Fruit fly (Drosophila melanogaster) whole organism, pupa: ENCODE results near the gene CG42823.

Experiments used
- CG10348 ChIP-seq: fragments of 200-800 bp; sonication (Bioruptor generic); IDR thresholded peaks from 2 replicates; pipeline ENCODE4 v1.3.6; 2022; ENCODE audit warnings: missing biosample characterization, missing genetic modification characterization
- CG12605 ChIP-seq: fragments of 200-800 bp; sonication (Bioruptor generic); IDR thresholded peaks from 2 replicates; pipeline ENCODE4 v1.3.6; 2022; ENCODE audit warnings: missing biosample characterization, missing genetic modification characterization
- CG13204 ChIP-seq: fragments of 200-800 bp; sonication (Bioruptor generic); optimal IDR thresholded peaks from 2 replicates; lab custom pipeline; 2018; ENCODE audit warnings: missing biosample characterization, mild to moderate bottlenecking, missing genetic modification characterization, moderate library complexity
- CG17806 ChIP-seq: fragments of 200-800 bp; sonication (Bioruptor generic); optimal IDR thresholded peaks from 2 replicates; lab custom pipeline; 2018; ENCODE audit warnings: missing biosample characterization, mild to moderate bottlenecking, missing genetic modification characterization, moderate library complexity
- CG8159 ChIP-seq: fragments of 200-800 bp; sonication (Bioruptor generic); optimal IDR thresholded peaks from 3 replicates; lab custom pipeline; 2018; ENCODE audit warnings: missing biosample characterization, mild to moderate bottlenecking, missing genetic modification characterization, moderate library complexity
- CG9948 ChIP-seq: fragments of 200-800 bp; sonication (Bioruptor generic); optimal IDR thresholded peaks from 2 replicates; lab custom pipeline; 2018; ENCODE audit warnings: missing biosample characterization, mild to moderate bottlenecking, missing genetic modification characterization, moderate library complexity
- EcR ChIP-seq: fragments of 200-800 bp; sonication (Bioruptor generic); optimal IDR thresholded peaks from 3 replicates; lab custom pipeline; 2019; ENCODE audit warnings: missing biosample characterization, missing genetic modification characterization, mild to moderate bottlenecking, moderate library complexity, missing genetic modification reagents
- Ets98B ChIP-seq: fragments of 200-800 bp; sonication (Bioruptor generic); IDR thresholded peaks from 2 replicates; pipeline ENCODE4 v1.3.6; 2022; ENCODE audit warnings: missing biosample characterization, missing genetic modification characterization
- Pif1A ChIP-seq: fragments of 200-800 bp; sonication (Bioruptor generic); optimal IDR thresholded peaks from 3 replicates; lab custom pipeline; 2016; ENCODE audit warnings: missing biosample characterization, missing genetic modification characterization
- fd96Ca ChIP-seq: fragments of 200-800 bp; sonication (Bioruptor generic); IDR thresholded peaks from 3 replicates; pipeline ENCODE4 v1.3.6; 2022; ENCODE audit warnings: missing biosample characterization, missing genetic modification characterization
- gl ChIP-seq: fragments of 200-800 bp; sonication (Bioruptor generic); optimal IDR thresholded peaks from 2 replicates; lab custom pipeline; 2018; ENCODE audit warnings: missing biosample characterization, mild to moderate bottlenecking, missing genetic modification characterization
- rn ChIP-seq: fragments of 200-800 bp; sonication (Bioruptor generic); IDR thresholded peaks from 2 replicates; pipeline ENCODE4 v1.3.6; 2022; ENCODE audit warnings: missing biosample characterization, missing genetic modification characterization

DNA sequence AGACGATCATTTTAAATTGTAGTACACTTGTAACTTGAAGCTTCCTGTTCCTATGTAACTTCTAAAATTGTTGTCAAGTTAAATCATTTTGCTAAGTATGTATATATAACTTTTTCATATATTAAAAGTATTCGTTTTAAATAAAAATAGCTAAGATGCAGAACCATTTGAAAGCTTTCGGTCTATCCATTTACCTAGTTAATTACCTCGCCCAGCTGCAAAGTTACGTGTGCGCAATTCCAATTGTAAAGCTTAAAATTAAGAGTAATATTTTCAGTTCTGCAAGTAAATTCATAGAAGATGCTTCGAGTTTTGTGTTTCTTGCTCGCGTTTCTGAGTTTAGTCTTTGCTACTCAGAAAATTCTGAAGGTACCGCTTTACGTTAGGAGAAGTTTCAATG is 4.4 kb upstream of the CG42823 start, which contains the start of gene CG5860:
- TF ChIP-seq rn (GFP tag; lab: Robert Waterston, UW) (no peak), CG12605 (GFP tag; lab: Robert Waterston, UW) (no peak), gl (tag; lab: Kevin White, UChicago) (no peak), Ets98B (GFP tag; lab: Robert Waterston, UW) (no peak), CG10348 (no peak), CG9948 (no peak), Pif1A (GFP tag; lab: Kevin White, UChicago) (no peak), CG8159 (tag; lab: Kevin White, UChicago) (no peak), EcR (GFP tag; lab: Kevin White, UChicago) (no peak), CG17806 (tag; lab: Kevin White, UChicago) (no peak), CG13204 (GFP tag; lab: Kevin White, UChicago) (no peak), fd96Ca (no peak)
